Fruit fly (Drosophila melanogaster): ENCODE results near the gene AIF.

Gene AIF

dm6 chr2L:2181971-2182643 lies 30.6 kb downstream of the AIF start (continued):
- TF ChIP-seq Scr (GFP tag; IDR thresholded peaks at IDR 0.05; ENCODE audit: partially characterized antibody) (peak; percentile 49), HHEX (GFP tag; optimal IDR thresholded peaks at IDR 0.05) (no peak), Bgb (GFP tag; IDR thresholded peaks at IDR 0.05; ENCODE audit: partially characterized antibody) (peak; percentile 42; the same call in 1 of the 2 replicates), HLH4C (GFP tag; IDR thresholded peaks at IDR 0.05; ENCODE audit: partially characterized antibody) (peak; percentile 63), CG17912 (GFP tag; optimal IDR thresholded peaks at IDR 0.05) (no peak), CG31224 (GFP tag; IDR thresholded peaks at IDR 0.05) (peak; percentile 42; the same call in 1 of the 2 replicates), ci (GFP tag; IDR thresholded peaks at IDR 0.05) (0 out of 3 replicates have a peak, but pooled peaks have one; percentile 40), Kr (GFP tag; optimal IDR thresholded peaks at IDR 0.05) (peak; percentile 69), gce (GFP tag; IDR thresholded peaks at IDR 0.05) (no peak), Hmr (GFP tag; optimal IDR thresholded peaks at IDR 0.05) (no peak), inv (GFP tag; IDR thresholded peaks at IDR 0.05; ENCODE audit: partially characterized antibody) (peak; percentile 34; the same call in 1 of the 2 replicates), vfl (GFP tag; optimal IDR thresholded peaks at IDR 0.05) (no peak), CG8478 (optimal IDR thresholded peaks at IDR 0.05) (peak; percentile 66), D19B (GFP tag; optimal IDR thresholded peaks at IDR 0.05) (peak; percentile 66), Hr78 (GFP tag; optimal IDR thresholded peaks at IDR 0.05) (no peak), kni (GFP tag; optimal IDR thresholded peaks at IDR 0.05) (peak; percentile 55), onecut (GFP tag; IDR thresholded peaks at IDR 0.05) (no peak), kah (GFP tag; optimal IDR thresholded peaks at IDR 0.05) (peak; percentile 81), CG18599 (GFP tag; optimal IDR thresholded peaks at IDR 0.05) (no peak), zf30C (GFP tag; optimal IDR thresholded peaks at IDR 0.05) (peak; percentile 99), Six4 (GFP tag; optimal IDR thresholded peaks at IDR 0.05) (peak; percentile 73), sna (GFP tag; IDR thresholded peaks at IDR 0.05; ENCODE audit: partially characterized antibody) (peak; percentile 33; the same call in 1 of the 2 replicates), CG13424 (tag; optimal IDR thresholded peaks at IDR 0.05) (no peak), pan (optimal IDR thresholded peaks at IDR 0.05) (peak in 1 of 2 experiments; percentile 83), pan (GFP tag; optimal IDR thresholded peaks at IDR 0.05 in 1 of 2, IDR thresholded peaks at IDR 0.05 in 1 of 2) (peak in 1 of 2 experiments; percentile 57), CG7963 (GFP tag; IDR thresholded peaks at IDR 0.05; ENCODE audit: partially characterized antibody) (peak; percentile 70), Side (GFP tag; optimal IDR thresholded peaks at IDR 0.05) (no peak), CG6791 (GFP tag; IDR thresholded peaks at IDR 0.05; ENCODE audit: partially characterized antibody) (peak; percentile 73), pros (GFP tag; optimal IDR thresholded peaks at IDR 0.05) (peak; percentile 91), CG17829 (tag; optimal IDR thresholded peaks at IDR 0.05) (no peak), Lpt (GFP tag; optimal IDR thresholded peaks at IDR 0.05) (no peak), Xrp1 (GFP tag; IDR thresholded peaks at IDR 0.05) (peak; percentile 35; the same call in 1 of the 2 replicates), CG14860 (GFP tag; IDR thresholded peaks at IDR 0.05; ENCODE audit: partially characterized antibody) (peak; percentile 66), Ets65A (GFP tag) (no peak), bigmax (GFP tag; optimal IDR thresholded peaks at IDR 0.05) (no peak), Atf3 (GFP tag; optimal IDR thresholded peaks at IDR 0.05) (no peak), ap (GFP tag; IDR thresholded peaks at IDR 0.05) (no peak), crc (GFP tag; optimal IDR thresholded peaks at IDR 0.05) (no peak), vnd (GFP tag; IDR thresholded peaks at IDR 0.05; ENCODE audit: partially characterized antibody) (0 out of 3 replicates have a peak, but pooled peaks have one; percentile 40), Optix (GFP tag; IDR thresholded peaks at IDR 0.05) (no peak), tll (GFP tag; optimal IDR thresholded peaks at IDR 0.05) (peak in 1 of 2 experiments; percentile 23), cato (GFP tag; optimal IDR thresholded peaks at IDR 0.05; ENCODE audit: borderline replicate concordance) (no peak), CG10543 (GFP tag; optimal IDR thresholded peaks at IDR 0.05) (no peak), ab (GFP tag; optimal IDR thresholded peaks at IDR 0.05) (no peak), CG2678 (tag; optimal IDR thresholded peaks at IDR 0.05) (no peak), CG30020 (tag; optimal IDR thresholded peaks at IDR 0.05) (no peak), lov (optimal IDR thresholded peaks at IDR 0.05) (no peak), lov (GFP tag; IDR thresholded peaks at IDR 0.05) (peak; percentile 27; the same call in 1 of the 3 replicates)
